Worm (Caenorhabditis elegans) whole organism, L2 larva: ENCODE measurements around the gene F21A3.11.

ENCODE experiments used
- C34F6.9 ChIP-seq: fragments of 150-350 bp; optimal IDR thresholded peaks from 2 replicates; lab custom pipeline; 2014; ENCODE audit warnings: missing biosample characterization, missing genetic modification characterization
- R02D3.7 ChIP-seq: fragments of 150-350 bp; optimal IDR thresholded peaks from 2 replicates; lab custom pipeline; 2014; ENCODE audit warnings: missing biosample characterization, missing genetic modification characterization
- ZK546.5 ChIP-seq: sonication (generic microtip); optimal IDR thresholded peaks from 2 replicates; lab custom pipeline; 2017; ENCODE audit warnings: missing biosample characterization, missing genetic modification characterization
- ama-1 ChIP-seq: fragments of 150-350 bp; optimal IDR thresholded peaks from 2 replicates; lab custom pipeline; 2018; ENCODE audit warnings: inconsistent platforms
- ceh-16 ChIP-seq: fragments of 150-350 bp; optimal IDR thresholded peaks from 2 replicates; lab custom pipeline; 2014; ENCODE audit warnings: missing biosample characterization, missing genetic modification characterization
- elt-3 ChIP-seq: sonication (generic microtip); optimal IDR thresholded peaks from 2 replicates; lab custom pipeline; 2017; ENCODE audit warnings: missing biosample characterization, missing genetic modification characterization
- fos-1 ChIP-seq: fragments of 150-350 bp; optimal IDR thresholded peaks from 2 replicates; lab custom pipeline; 2014; ENCODE audit warnings: missing biosample characterization, missing genetic modification characterization
- lsy-2 ChIP-seq, 2 experiments: fragments of 150-350 bp in 1 of 2; sonication (generic microtip) in 1 of 2; optimal IDR thresholded peaks; 2 replicates each; lab custom pipeline; 2014 to 2017; ENCODE audit warnings: missing biosample characterization in 2 of 2, missing genetic modification characterization in 2 of 2
- mdl-1 ChIP-seq, 2 experiments: fragments of 150-350 bp in 1 of 2; sonication (generic microtip) in 1 of 2; optimal IDR thresholded peaks; 2 replicates each; lab custom pipeline; 2017; ENCODE audit warnings: missing biosample characterization in 2 of 2, missing genetic modification characterization in 2 of 2
- nhr-25 ChIP-seq: fragments of 150-350 bp; sonication (generic microtip); optimal IDR thresholded peaks from 3 replicates; lab custom pipeline; 2014; ENCODE audit warnings: missing biosample characterization, missing genetic modification characterization
- nhr-6 ChIP-seq: fragments of 150-350 bp; optimal IDR thresholded peaks from 2 replicates; lab custom pipeline; 2014; ENCODE audit warnings: missing biosample characterization, missing genetic modification characterization
- sma-3 ChIP-seq: sonication (generic microtip); optimal IDR thresholded peaks from 2 replicates; lab custom pipeline; 2016; ENCODE audit warnings: missing genetic modification reagents, missing genetic modification characterization, missing compliant biosample characterization
- unc-39 ChIP-seq: fragments of 150-350 bp; optimal IDR thresholded peaks from 2 replicates; lab custom pipeline; 2014; ENCODE audit warnings: missing biosample characterization, missing genetic modification characterization
- unc-62 ChIP-seq: fragments of 150-350 bp; optimal IDR thresholded peaks from 2 replicates; lab custom pipeline; 2014; ENCODE audit warnings: missing biosample characterization, missing genetic modification reagents, missing genetic modification characterization

DNA sequence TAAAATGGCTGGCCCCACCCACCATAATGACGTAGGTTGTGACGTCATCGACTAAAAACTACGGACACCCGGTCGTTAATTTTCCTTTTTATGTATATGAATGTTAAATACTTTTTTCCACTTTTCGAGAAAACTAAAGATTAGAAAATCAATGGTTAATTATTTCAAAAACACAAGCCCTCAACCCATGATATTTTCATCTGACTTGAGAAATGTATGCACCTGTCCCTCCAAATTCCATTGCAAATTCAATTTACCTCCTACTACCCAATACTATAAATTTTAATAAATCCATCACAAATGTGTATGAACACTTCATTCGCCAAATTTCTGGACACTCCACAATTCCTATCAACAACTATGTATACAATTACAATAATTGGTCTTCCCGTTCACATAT is 3.9 kb downstream of the F21A3.11 start, which contains the start of gene srh-276:
- TF ChIP-seq unc-62 (GFP tag; lab: Kevin White, UChicago): no peak
- no peak for TF ChIP-seq elt-3 (tag; lab: Kevin White, UChicago)
- no peak for TF ChIP-seq fos-1 (tag; lab: Kevin White, UChicago)
- no peak for TF ChIP-seq R02D3.7
- no peak for TF ChIP-seq lsy-2 (tag; optimal IDR thresholded peaks at IDR 0.05; lab: Kevin White, UChicago)
- no peak for TF ChIP-seq ceh-16 (tag; lab: Kevin White, UChicago)
- no peak for TF ChIP-seq ama-1 (lab: Kevin White, UChicago)
- no peak for TF ChIP-seq C34F6.9 (tag; lab: Kevin White, UChicago)
- no peak for TF ChIP-seq mdl-1 (tag; optimal IDR thresholded peaks at IDR 0.05; lab: Kevin White, UChicago)
- no peak for TF ChIP-seq sma-3 (GFP tag; lab: Kevin White, UChicago)
- no peak for TF ChIP-seq nhr-6 (tag; lab: Kevin White, UChicago)
- TF ChIP-seq ZK546.5 (tag; lab: Kevin White, UChicago): no peak
- no peak for TF ChIP-seq unc-39 (tag; lab: Kevin White, UChicago)
- TF ChIP-seq nhr-25 (tag; lab: Kevin White, UChicago): no peak
